Fruit fly (Drosophila melanogaster): ENCODE measurements around the gene CG44044.

DNA sequence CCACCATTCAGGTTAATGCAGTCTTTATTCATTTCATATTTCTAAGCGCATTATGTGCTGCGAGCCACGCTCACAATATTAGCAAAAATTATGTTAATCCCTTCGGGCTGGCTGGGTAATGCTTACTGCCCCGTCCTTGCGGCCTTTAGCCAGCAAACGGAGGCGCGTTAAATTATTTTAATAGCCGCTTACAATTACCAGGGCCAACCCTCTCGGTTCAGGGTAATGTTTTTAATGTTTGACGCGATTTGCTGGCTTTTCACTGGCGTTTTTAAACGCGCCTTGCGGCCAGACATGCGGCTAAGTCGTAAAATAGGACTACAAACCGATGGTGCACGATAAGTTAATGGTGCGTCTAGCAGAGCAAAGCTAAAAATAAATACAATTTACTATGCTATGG, 13.2 kb downstream of the CG44044 start:
- no peak for TF ChIP-seq Myc (optimal IDR thresholded peaks at IDR 0.05)
- no peak for TF ChIP-seq insv (optimal IDR thresholded peaks at IDR 0.05)
- TF ChIP-seq ttk (optimal IDR thresholded peaks at IDR 0.05) = no peak
- TF ChIP-seq psq (optimal IDR thresholded peaks at IDR 0.05) = no peak
- TF ChIP-seq h (optimal IDR thresholded peaks at IDR 0.05) = no peak
- TF ChIP-seq Sin3A (optimal IDR thresholded peaks at IDR 0.05) = no peak
